Fruit fly (Drosophila melanogaster) whole organism, pupa: ENCODE data around the gene Ns1.

Experiments used
- CG10348 ChIP-seq: fragments of 200-800 bp; sonication (Bioruptor generic); IDR thresholded peaks from 2 replicates; pipeline ENCODE4 v1.3.6; 2022; ENCODE audit warnings: missing biosample characterization, missing genetic modification characterization
- CG12605 ChIP-seq: fragments of 200-800 bp; sonication (Bioruptor generic); IDR thresholded peaks from 2 replicates; pipeline ENCODE4 v1.3.6; 2022; ENCODE audit warnings: missing biosample characterization, missing genetic modification characterization
- CG14655 ChIP-seq: fragments of 200-800 bp; sonication (Bioruptor generic); optimal IDR thresholded peaks from 3 replicates; lab custom pipeline; 2017; ENCODE audit warnings: mild to moderate bottlenecking, missing biosample characterization, missing genetic modification reagents, missing genetic modification characterization
- D1 ChIP-seq: fragments of 200-800 bp; sonication (Bioruptor generic); optimal IDR thresholded peaks from 2 replicates; lab custom pipeline; 2018; ENCODE audit warnings: missing biosample characterization, mild to moderate bottlenecking, missing genetic modification characterization, moderate library complexity
- EcR ChIP-seq: fragments of 200-800 bp; sonication (Bioruptor generic); optimal IDR thresholded peaks from 3 replicates; lab custom pipeline; 2019; ENCODE audit warnings: missing biosample characterization, missing genetic modification characterization, mild to moderate bottlenecking, moderate library complexity, missing genetic modification reagents
- Pif1A ChIP-seq: fragments of 200-800 bp; sonication (Bioruptor generic); optimal IDR thresholded peaks from 3 replicates; lab custom pipeline; 2016; ENCODE audit warnings: missing biosample characterization, missing genetic modification characterization
- Snoo ChIP-seq: fragments of 200-800 bp; sonication (Bioruptor generic); optimal IDR thresholded peaks from 3 replicates; lab custom pipeline; 2017; ENCODE audit warnings: missing biosample characterization, mild to moderate bottlenecking, missing genetic modification characterization, inconsistent platforms
- gl ChIP-seq: fragments of 200-800 bp; sonication (Bioruptor generic); optimal IDR thresholded peaks from 2 replicates; lab custom pipeline; 2018; ENCODE audit warnings: missing biosample characterization, mild to moderate bottlenecking, missing genetic modification characterization
- rn ChIP-seq: fragments of 200-800 bp; sonication (Bioruptor generic); IDR thresholded peaks from 2 replicates; pipeline ENCODE4 v1.3.6; 2022; ENCODE audit warnings: missing biosample characterization, missing genetic modification characterization

DNA sequence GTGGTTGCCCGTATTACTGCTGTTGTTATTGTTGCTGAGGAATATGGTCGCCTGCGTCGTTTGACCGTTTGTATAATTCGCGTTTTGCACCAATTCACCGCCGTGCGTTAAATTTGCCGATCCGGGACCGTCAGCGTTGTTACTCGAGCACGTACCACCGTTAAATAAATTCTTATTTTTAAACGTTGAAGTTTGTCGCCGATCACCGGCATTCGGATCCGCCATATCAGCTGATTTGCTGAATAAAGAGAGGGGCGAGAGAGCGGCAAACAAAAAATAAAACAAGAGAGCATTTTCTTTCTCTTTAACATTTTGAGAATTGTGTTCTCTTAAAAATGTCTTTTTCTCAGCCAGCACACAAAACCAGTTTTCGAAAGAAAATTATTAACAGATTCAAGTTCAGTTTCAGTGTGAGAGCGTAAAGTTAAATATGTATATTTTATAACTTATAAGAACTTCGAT is 46.5 kb upstream of the Ns1 start:
- peak; percentile 63 for TF ChIP-seq CG12605 (GFP tag; lab: Robert Waterston, UW)
- no peak for TF ChIP-seq Snoo
- peak; percentile 43 for TF ChIP-seq Pif1A (GFP tag; lab: Kevin White, UChicago)
- no peak for TF ChIP-seq CG14655
- TF ChIP-seq EcR, result peak; percentile 16
- TF ChIP-seq D1 (tag; lab: Kevin White, UChicago), result no peak
- TF ChIP-seq CG10348 (GFP tag; lab: Robert Waterston, UW), result no peak
- TF ChIP-seq rn (GFP tag; lab: Robert Waterston, UW), result no peak
- no peak for TF ChIP-seq gl (tag; lab: Kevin White, UChicago)
